Fruit fly (Drosophila melanogaster) Kc167 (cell line): ENCODE data around the gene CG2871.

ENCODE experiments used
- Myc ChIP-seq: fragments of >200 bp; optimal IDR thresholded peaks from 2 replicates; lab custom pipeline; 2017; ENCODE audit warnings: missing external identifiers
- psq ChIP-seq: fragments of >200 bp; optimal IDR thresholded peaks from 2 replicates; lab custom pipeline; 2017; ENCODE audit warnings: missing external identifiers
- ttk ChIP-seq: sonication (Bioruptor generic); optimal IDR thresholded peaks from 2 replicates; lab custom pipeline; 2017; ENCODE audit warnings: missing external identifiers

- no peak for TF ChIP-seq psq
- TF ChIP-seq ttk (lab: Kevin White, UChicago): no peak
- no peak for TF ChIP-seq Myc (lab: Kevin White, UChicago)
These were observed 6.6 kb upstream of the CG2871 start, which contains the start of gene CG6978 for dm6 chrX:4783775-4784174.
